Worm (Caenorhabditis elegans): ENCODE results near the gene ceh-41.

ceh-41 gene

DNA sequence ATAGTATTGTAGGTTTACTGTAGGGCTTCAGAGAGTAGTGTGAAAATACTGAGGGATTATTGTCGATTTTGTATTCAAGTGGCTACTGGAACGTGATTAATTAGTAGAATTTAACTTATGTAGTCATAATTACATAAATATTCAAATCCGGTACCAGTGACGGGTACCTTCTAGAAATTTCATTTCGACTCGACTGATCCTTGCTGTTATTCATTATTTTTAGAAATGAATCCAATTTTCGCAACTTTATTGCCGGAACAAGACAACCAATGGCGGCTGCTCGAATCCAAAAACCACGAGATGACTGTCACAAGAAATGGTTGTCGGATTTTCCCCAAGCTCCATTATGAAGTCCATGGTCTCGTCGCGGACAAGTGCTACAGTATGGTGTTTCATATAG, 16.5 kb upstream of the ceh-41 start, which contains the start of gene tbx-41:
TSS of gene tbx-41 (plus strand) at position 301 of the 400 bp plus-strand sequence.
- TF ChIP-seq egl-13 (tag; optimal IDR thresholded peaks at IDR 0.05) (no peak), elt-3 (tag; optimal IDR thresholded peaks at IDR 0.05) (no peak), pax-3 (tag; optimal IDR thresholded peaks at IDR 0.05) (no peak), lin-35 (GFP tag; optimal IDR thresholded peaks at IDR 0.05) (no peak), egl-27 (tag; optimal IDR thresholded peaks at IDR 0.05) (no peak), tlp-1 (tag; optimal IDR thresholded peaks at IDR 0.05) (no peak), zip-4 (GFP tag; optimal IDR thresholded peaks at IDR 0.05) (no peak), nhr-71 (tag; optimal IDR thresholded peaks at IDR 0.05) (no peak), mab-9 (GFP tag; IDR thresholded peaks at IDR 0.05) (no peak), mdl-1 (tag; optimal IDR thresholded peaks at IDR 0.05) (no peak), hpl-2 (GFP tag; optimal IDR thresholded peaks at IDR 0.05) (no peak), unc-62 (GFP tag; optimal IDR thresholded peaks at IDR 0.05) (no peak), hlh-17 (GFP tag; optimal IDR thresholded peaks at IDR 0.05; ENCODE audit: borderline replicate concordance) (no peak), C04F5.9 (tag; optimal IDR thresholded peaks at IDR 0.05) (no peak), fkh-8 (tag; optimal IDR thresholded peaks at IDR 0.05) (no peak), nhr-90 (tag; optimal IDR thresholded peaks at IDR 0.05; ENCODE audit: poor library complexity) (no peak), sox-4 (tag; optimal IDR thresholded peaks at IDR 0.05) (no peak), ceh-88 (GFP tag; IDR thresholded peaks at IDR 0.05) (no peak), aha-1 (tag; optimal IDR thresholded peaks at IDR 0.05) (no peak), nhr-11 (tag; optimal IDR thresholded peaks at IDR 0.05) (no peak)

DNA sequence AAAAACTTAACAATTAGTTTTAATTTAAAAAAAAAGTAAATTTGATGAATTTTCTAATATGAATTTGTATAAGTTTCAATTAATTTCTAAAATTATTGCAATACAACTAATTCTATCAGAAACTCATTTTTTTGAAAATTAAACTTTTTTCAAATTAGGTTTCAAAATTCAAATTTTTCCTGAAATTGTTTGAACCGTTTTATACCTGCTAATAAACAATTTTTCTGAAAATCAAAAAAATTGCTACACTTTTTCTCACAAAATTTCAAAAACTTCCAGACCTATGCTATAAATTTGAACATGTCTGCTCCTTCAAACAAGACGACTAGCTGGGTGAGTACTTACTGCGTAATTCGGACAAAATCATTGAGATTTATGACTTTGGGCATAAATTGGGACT, 11.9 kb upstream of the ceh-41 start, which contains the start of gene T26C11.8:
TSS of gene T26C11.8 (plus strand) at position 301 of the 400 bp plus-strand sequence.
- no peak for TF ChIP-seq elt-3 (tag; optimal IDR thresholded peaks at IDR 0.05)
- TF ChIP-seq pag-3 (tag; optimal IDR thresholded peaks at IDR 0.05; ENCODE audit: borderline replicate concordance, insufficient read depth) = no peak
- no peak for TF ChIP-seq F16B12.6 (tag; optimal IDR thresholded peaks at IDR 0.05)

DNA sequence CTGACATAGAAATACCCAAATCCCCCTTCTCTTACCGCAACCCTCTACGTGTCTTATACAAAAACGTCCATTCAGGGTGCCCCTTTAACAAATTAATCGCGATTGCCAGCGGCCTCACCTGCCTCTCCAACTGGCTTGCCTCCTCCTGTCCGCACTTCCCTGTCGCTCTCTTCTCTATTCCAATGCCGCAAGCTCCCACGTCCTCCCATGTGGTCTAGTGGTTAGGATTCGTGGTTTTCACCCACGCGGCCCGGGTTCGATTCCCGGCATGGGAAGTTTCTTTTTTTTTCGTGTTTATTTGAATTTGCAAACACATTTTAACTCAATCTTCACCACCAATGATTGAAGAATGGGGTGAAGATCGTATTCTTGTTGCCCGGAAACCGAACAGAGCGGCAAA, 10.1 kb upstream of the ceh-41 start:
- TF ChIP-seq vab-15 (tag; optimal IDR thresholded peaks at IDR 0.05) (no peak), dsc-1 (tag; optimal IDR thresholded peaks at IDR 0.05) (peak; percentile 69), ceh-82 (tag; optimal IDR thresholded peaks at IDR 0.05) (peak in 2 of 3 experiments; percentile 52 to 55), unc-130 (tag; optimal IDR thresholded peaks at IDR 0.05) (no peak), elt-2 (tag; optimal IDR thresholded peaks at IDR 0.05) (peak; percentile 15), hlh-4 (tag; optimal IDR thresholded peaks at IDR 0.05) (no peak), nhr-71 (tag; optimal IDR thresholded peaks at IDR 0.05) (no peak), hpl-2 (GFP tag; optimal IDR thresholded peaks at IDR 0.05) (no peak), alr-1 (tag; optimal IDR thresholded peaks at IDR 0.05; ENCODE audit: borderline replicate concordance) (no peak), mef-2 (tag; optimal IDR thresholded peaks at IDR 0.05) (no peak), sptf-1 (tag; optimal IDR thresholded peaks at IDR 0.05) (no peak), unc-30 (tag; optimal IDR thresholded peaks at IDR 0.05) (no peak), rnt-1 (tag; optimal IDR thresholded peaks at IDR 0.05) (peak; percentile 81), nhr-28 (tag; optimal IDR thresholded peaks at IDR 0.05) (no peak), nhr-237 (tag; optimal IDR thresholded peaks at IDR 0.05) (no peak), nhr-85 (tag) (peak; percentile 60), fkh-8 (tag; optimal IDR thresholded peaks at IDR 0.05) (peak; percentile 9), snpc-4 (tag; optimal IDR thresholded peaks at IDR 0.05) (no peak), ztf-11 (tag; optimal IDR thresholded peaks at IDR 0.05) (peak in 1 of 2 experiments; percentile 55), Y116A8C.19 (tag; optimal IDR thresholded peaks at IDR 0.05; ENCODE audit: borderline replicate concordance) (no peak), ces-1 (GFP tag; optimal IDR thresholded peaks at IDR 0.05) (no peak), ceh-88 (GFP tag; IDR thresholded peaks at IDR 0.05) (no peak; the same call in 1 of the 2 replicates), fos-1 (tag; optimal IDR thresholded peaks at IDR 0.05) (peak; percentile 5), swsn-7 (tag; optimal IDR thresholded peaks at IDR 0.05) (peak; percentile 56), unc-62 (GFP tag; optimal IDR thresholded peaks at IDR 0.05) (no peak), nhr-76 (tag; optimal IDR thresholded peaks at IDR 0.05) (no peak), lin-35 (GFP tag; optimal IDR thresholded peaks at IDR 0.05) (peak; percentile 24 to 73), grh-1 (GFP tag; IDR thresholded peaks at IDR 0.05) (peak; percentile 48), xbp-1 (tag; optimal IDR thresholded peaks at IDR 0.05) (peak; percentile 57), C34B4.2 (tag; optimal IDR thresholded peaks at IDR 0.05) (no peak), isw-1 (GFP tag; IDR thresholded peaks at IDR 0.05) (peak; percentile 10; the same call in 1 of the 2 replicates), lin-39 (tag; optimal IDR thresholded peaks at IDR 0.05) (no peak), lin-13 (GFP tag; optimal IDR thresholded peaks at IDR 0.05) (no peak)
